Fruit fly (Drosophila melanogaster) whole organism, wandering third instar larva: ENCODE data around the gene Nepl15.

ENCODE experiments used
- Abd-B ChIP-seq: fragments of >200 bp; optimal IDR thresholded peaks from 2 replicates; lab custom pipeline; 2017; ENCODE audit warnings: missing biosample characterization, missing genetic modification characterization
- CG32264 ChIP-seq: fragments of 200-800 bp; sonication (Bioruptor generic); optimal IDR thresholded peaks from 2 replicates; lab custom pipeline; 2016; ENCODE audit warnings: missing biosample characterization, missing genetic modification characterization
- CG9705 ChIP-seq: fragments of 200-800 bp; sonication (Bioruptor generic); optimal IDR thresholded peaks from 2 replicates; lab custom pipeline; 2018; ENCODE audit warnings: missing biosample characterization, mild to moderate bottlenecking, missing genetic modification characterization
- CrebA ChIP-seq: fragments of 200-800 bp; sonication (Bioruptor generic); optimal IDR thresholded peaks from 2 replicates; lab custom pipeline; 2016; ENCODE audit warnings: missing biosample characterization, mild to moderate bottlenecking, missing genetic modification characterization, borderline replicate concordance
- Dfd ChIP-seq: fragments of >200 bp; optimal IDR thresholded peaks from 2 replicates; lab custom pipeline; 2017; ENCODE audit warnings: missing biosample characterization, missing genetic modification characterization
- Dif ChIP-seq: fragments of 200-275, 200-300 bp; sonication (Bioruptor generic); optimal IDR thresholded peaks from 2 replicates; lab custom pipeline; 2018; ENCODE audit warnings: missing biosample characterization, missing genetic modification characterization; ENCODE audit not compliant: partially characterized antibody
- HLH106 ChIP-seq: fragments of 200-800 bp; optimal IDR thresholded peaks from 3 replicates; lab custom pipeline; 2019; ENCODE audit warnings: missing biosample characterization, mild to moderate bottlenecking, missing genetic modification characterization, moderate library complexity
- Hnf4 ChIP-seq: fragments of 200-800 bp; sonication (Bioruptor generic); optimal IDR thresholded peaks from 2 replicates; lab custom pipeline; 2016; ENCODE audit warnings: missing biosample characterization, mild to moderate bottlenecking, missing genetic modification characterization
- Hr78 ChIP-seq: fragments of >200 bp; optimal IDR thresholded peaks from 2 replicates; lab custom pipeline; 2017; ENCODE audit warnings: missing biosample characterization, missing genetic modification characterization
- Mio ChIP-seq: sonication (Bioruptor generic); optimal IDR thresholded peaks from 2 replicates; lab custom pipeline; 2016; ENCODE audit warnings: missing biosample characterization, missing genetic modification characterization
- Myc ChIP-seq: fragments of >200 bp; optimal IDR thresholded peaks from 2 replicates; lab custom pipeline; 2017
- N ChIP-seq: fragments of >200 bp; optimal IDR thresholded peaks from 2 replicates; lab custom pipeline; 2018; ENCODE audit warnings: missing biosample characterization, missing external identifiers, missing genetic modification characterization
- OdsH ChIP-seq: fragments of 200-800 bp; sonication (Bioruptor generic); optimal IDR thresholded peaks from 2 replicates; lab custom pipeline; 2016; ENCODE audit warnings: missing biosample characterization, mild to moderate bottlenecking, missing genetic modification characterization
- Rel ChIP-seq, 2 experiments: fragments of 200-800 bp; sonication (Bioruptor generic) in 1 of 2; optimal IDR thresholded peaks; 2 replicates in 1 of 2; 3 replicates in 1 of 2; lab custom pipeline; 2016 to 2019; ENCODE audit warnings: mild to moderate bottlenecking in 2 of 2, missing biosample characterization in 2 of 2, missing genetic modification characterization in 2 of 2, moderate library complexity in 1 of 2
- Vsx2 ChIP-seq: fragments of 200-300, 225-300 bp; sonication (Bioruptor generic); optimal IDR thresholded peaks from 2 replicates; lab custom pipeline; 2018; ENCODE audit warnings: missing biosample characterization, missing genetic modification characterization; ENCODE audit not compliant: partially characterized antibody
- br ChIP-seq: fragments of 200-800 bp; sonication (Bioruptor generic); optimal IDR thresholded peaks from 2 replicates; lab custom pipeline; 2016; ENCODE audit warnings: missing biosample characterization, missing genetic modification characterization
- brk ChIP-seq: fragments of 200-800 bp; sonication (Bioruptor generic); optimal IDR thresholded peaks from 2 replicates; lab custom pipeline; 2016; ENCODE audit warnings: missing biosample characterization, mild to moderate bottlenecking, missing genetic modification characterization
- dl ChIP-seq, 2 experiments: fragments of 175-275, 200-275 bp in 1 of 2; fragments of 200-275 bp in 1 of 2; sonication (Bioruptor generic); optimal IDR thresholded peaks; lab custom pipeline; 2018; ENCODE audit warnings: mild to moderate bottlenecking in 2 of 2, missing biosample characterization in 2 of 2, missing genetic modification characterization in 2 of 2, moderate library complexity in 2 of 2; ENCODE audit not compliant: partially characterized antibody in 2 of 2, insufficient read depth in 1 of 2
- dmrt93B ChIP-seq: fragments of 200-800 bp; sonication (Bioruptor generic); optimal IDR thresholded peaks from 2 replicates; lab custom pipeline; 2018; ENCODE audit warnings: missing biosample characterization, mild to moderate bottlenecking, missing genetic modification characterization
- ey ChIP-seq: fragments of 200-800 bp; sonication (Bioruptor generic); optimal IDR thresholded peaks from 2 replicates; lab custom pipeline; 2016; ENCODE audit warnings: missing biosample characterization, missing genetic modification characterization
- foxo ChIP-seq, 2 experiments: fragments of 200-800 bp; sonication (Bioruptor generic); optimal IDR thresholded peaks; 2 replicates in 1 of 2; 3 replicates in 1 of 2; lab custom pipeline; 2016 to 2017; ENCODE audit warnings: missing biosample characterization in 2 of 2, missing genetic modification characterization in 2 of 2
- h ChIP-seq: fragments of 200-800 bp; sonication (Bioruptor generic); optimal IDR thresholded peaks from 3 replicates; lab custom pipeline; 2016; ENCODE audit warnings: missing biosample characterization, mild to moderate bottlenecking, missing genetic modification characterization
- jim ChIP-seq: fragments of 175-275, 200-325 bp; sonication (Bioruptor generic); optimal IDR thresholded peaks from 2 replicates; lab custom pipeline; 2016; ENCODE audit warnings: missing biosample characterization, mild to moderate bottlenecking, missing genetic modification characterization
- lola ChIP-seq: fragments of >200 bp; optimal IDR thresholded peaks from 2 replicates; lab custom pipeline; 2017; ENCODE audit warnings: missing biosample characterization, missing genetic modification characterization
- rgr ChIP-seq: fragments of 200-800 bp; sonication (Bioruptor generic); optimal IDR thresholded peaks from 3 replicates; lab custom pipeline; 2016; ENCODE audit warnings: missing biosample characterization, mild to moderate bottlenecking, missing genetic modification characterization
- sv ChIP-seq: fragments of 200-800 bp; sonication (Bioruptor generic); optimal IDR thresholded peaks from 3 replicates; lab custom pipeline; 2016; ENCODE audit warnings: missing biosample characterization, missing genetic modification characterization
- tai ChIP-seq: sonication (Bioruptor generic); optimal IDR thresholded peaks from 2 replicates; lab custom pipeline; 2016; ENCODE audit warnings: missing biosample characterization, missing genetic modification characterization
- woc ChIP-seq: sonication (Bioruptor generic); optimal IDR thresholded peaks from 2 replicates; lab custom pipeline; 2016; ENCODE audit warnings: missing biosample characterization, mild to moderate bottlenecking, missing genetic modification characterization

The Nepl15 gene

DNA sequence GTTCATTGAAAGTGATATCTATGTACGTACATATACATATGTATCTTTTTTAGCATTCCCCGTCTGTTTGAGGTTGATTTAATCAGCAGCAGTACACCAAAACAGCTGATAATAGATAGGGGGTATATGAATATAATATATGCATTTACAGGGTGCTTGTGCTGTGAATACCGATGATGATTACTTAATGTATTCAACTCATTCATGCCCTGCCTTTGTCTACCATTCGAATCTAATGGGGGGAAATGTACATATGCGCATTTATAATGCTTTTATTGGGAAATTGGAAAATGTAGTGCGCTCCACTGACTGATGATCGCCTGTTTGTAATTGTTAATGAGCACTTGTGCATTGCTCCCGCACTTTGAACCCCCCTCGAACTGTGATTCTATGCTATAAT, 14.2 kb upstream of the Nepl15 start:
- no peak for TF ChIP-seq N
- TF ChIP-seq CG9705 (GFP tag; lab: Kevin White, UChicago), result no peak
- TF ChIP-seq rgr (GFP tag; lab: Kevin White, UChicago), result no peak
- TF ChIP-seq HLH106, result no peak
- no peak for TF ChIP-seq Abd-B

dm6 chr3R:22776457-22776856, 10.5 kb upstream of the Nepl15 start:
- TF ChIP-seq Hnf4 (GFP tag; lab: Kevin White, UChicago), result no peak
- TF ChIP-seq Dif (GFP tag; lab: Kevin White, UChicago), result no peak
- TF ChIP-seq dl (GFP tag; optimal IDR thresholded peaks at IDR 0.05; lab: Kevin White, UChicago; ENCODE audit: insufficient read depth in 1 of 2, partially characterized antibody in 2 of 2), result no peak
- TF ChIP-seq jim (GFP tag; lab: Kevin White, UChicago), result no peak
- TF ChIP-seq Mio (GFP tag; lab: Kevin White, UChicago), result no peak
- no peak for TF ChIP-seq sv (GFP tag; lab: Kevin White, UChicago)
- no peak for TF ChIP-seq tai (GFP tag; lab: Kevin White, UChicago)
- TF ChIP-seq Vsx2 (GFP tag; lab: Kevin White, UChicago), result no peak
- TF ChIP-seq brk (GFP tag; lab: Kevin White, UChicago), result no peak

dm6 chr3R:22771670-22772069, 5.7 kb upstream of the Nepl15 start, which contains the start of gene CG43095:
CG43095 (minus strand) TSS chr3R:22771770.
- TF ChIP-seq jim (GFP tag; lab: Kevin White, UChicago) (no peak), Myc (lab: Kevin White, UChicago) (no peak), Hr78 (GFP tag; lab: Kevin White, UChicago) (no peak), Dfd (GFP tag; lab: Kevin White, UChicago) (no peak), CrebA (GFP tag; lab: Kevin White, UChicago) (no peak)

dm6 chr3R:22770887-22771286, 4.9 kb upstream of the Nepl15 start, which contains the start of gene CG43094:
CG43094 (minus strand) TSS chr3R:22770987.
- TF ChIP-seq sv (GFP tag; lab: Kevin White, UChicago) (no peak), Dfd (GFP tag; lab: Kevin White, UChicago) (no peak), br (GFP tag; lab: Kevin White, UChicago) (no peak), Myc (lab: Kevin White, UChicago) (no peak), dmrt93B (GFP tag; lab: Kevin White, UChicago) (no peak), tai (GFP tag; lab: Kevin White, UChicago) (no peak), lola (no peak), Dif (GFP tag; lab: Kevin White, UChicago) (no peak)

dm6 chr3R:22770207-22770606, 4.2 kb upstream of the Nepl15 start, which contains the start of gene CG43093:
CG43093 (minus strand) TSS chr3R:22770307.
- no peak for TF ChIP-seq CG32264 (GFP tag; lab: Kevin White, UChicago)
- no peak for TF ChIP-seq brk (GFP tag; lab: Kevin White, UChicago)

DNA sequence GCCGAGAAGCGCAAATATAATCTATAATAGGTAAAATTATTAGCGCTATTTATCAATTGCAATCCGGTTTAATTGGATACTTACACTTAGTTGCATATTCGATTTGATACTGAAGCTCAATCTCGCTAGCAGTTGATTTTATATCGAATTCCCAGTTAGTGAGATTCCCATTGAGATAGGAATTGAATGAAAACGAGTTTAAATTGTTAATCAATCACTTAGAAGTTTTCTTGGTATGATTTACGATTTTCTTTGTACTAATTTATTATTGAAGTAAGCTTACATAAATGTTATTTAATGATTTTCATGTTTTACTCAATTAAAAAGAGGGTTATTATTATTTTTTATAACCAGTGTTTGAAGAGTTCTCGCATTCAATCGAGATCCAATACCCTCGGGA, 3.6 kb upstream of the Nepl15 start, which contains the start of gene CG43092:
CG43092 (minus strand) TSS at position 101 of the 400 bp plus-strand sequence.
- TF ChIP-seq h, result no peak
- no peak for TF ChIP-seq tai (GFP tag; lab: Kevin White, UChicago)
- no peak for TF ChIP-seq Dif (GFP tag; lab: Kevin White, UChicago)
- no peak for TF ChIP-seq jim (GFP tag; lab: Kevin White, UChicago)
- TF ChIP-seq CG32264 (GFP tag; lab: Kevin White, UChicago), result no peak
- no peak for TF ChIP-seq ey
- no peak for TF ChIP-seq Rel (GFP tag; optimal IDR thresholded peaks at IDR 0.05; lab: Kevin White, UChicago)
- TF ChIP-seq Rel (tag; optimal IDR thresholded peaks at IDR 0.05; lab: Kevin White, UChicago), result no peak
- TF ChIP-seq Abd-B, result no peak
- TF ChIP-seq Dfd (GFP tag; lab: Kevin White, UChicago), result no peak
- TF ChIP-seq woc (GFP tag; lab: Kevin White, UChicago), result no peak
- no peak for TF ChIP-seq foxo (GFP tag; optimal IDR thresholded peaks at IDR 0.05; lab: Kevin White, UChicago)
- no peak for TF ChIP-seq OdsH
